Worm (Caenorhabditis elegans): ENCODE measurements around the gene mig-38.

Gene mig-38

DNA sequence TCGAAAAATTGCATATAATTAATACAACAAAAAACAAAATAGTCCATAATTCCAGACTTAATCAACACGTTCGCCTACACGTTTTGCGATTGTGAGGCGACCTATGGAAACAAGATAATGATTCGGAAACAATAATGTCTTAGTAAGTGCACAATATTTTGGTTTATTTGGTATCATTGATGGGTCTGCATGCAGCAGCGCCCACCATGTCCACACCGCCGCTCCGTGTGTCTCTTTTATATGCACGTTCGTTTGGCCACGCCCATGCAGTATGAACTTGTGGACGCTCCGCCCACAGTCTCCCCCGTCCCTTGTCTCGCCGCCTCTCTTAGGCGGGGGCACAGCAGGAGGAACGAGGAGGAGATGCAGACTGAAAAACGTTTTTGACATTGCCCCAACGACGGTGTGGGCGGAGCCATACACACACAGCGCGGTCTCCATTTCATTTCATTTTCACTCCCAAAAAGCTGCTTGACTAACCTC is at the start of gene mig-38:
Gene mig-38 (plus strand): TSS at position 54 of the 483 bp plus-strand sequence.
- peak; percentile 41; the same call in 1 of the 2 replicates for TF ChIP-seq hmg-1.2 (GFP tag; IDR thresholded peaks at IDR 0.05)
- no peak for TF ChIP-seq rcor-1 (GFP tag; IDR thresholded peaks at IDR 0.05)
- TF ChIP-seq sea-2 (GFP tag; IDR thresholded peaks at IDR 0.05): no peak
- no peak for TF ChIP-seq hlh-26 (GFP tag; conservative IDR thresholded peaks at IDR 0.05)
- TF ChIP-seq B0261.1 (tag; optimal IDR thresholded peaks at IDR 0.05): no peak
- TF ChIP-seq cebp-1 (GFP tag; IDR thresholded peaks at IDR 0.05): no peak
- peak; percentile 54 for TF ChIP-seq cebp-1 (tag; optimal IDR thresholded peaks at IDR 0.05)
- TF ChIP-seq Y95B8A.8 (GFP tag; IDR thresholded peaks at IDR 0.05): 0 out of 2 replicates have a peak, but pooled peaks have one; percentile 13
- TF ChIP-seq lin-40 (tag; optimal IDR thresholded peaks at IDR 0.05): peak; percentile 52
- TF ChIP-seq bed-1 (GFP tag; IDR thresholded peaks at IDR 0.05): no peak
- peak; percentile 11 for TF ChIP-seq ceh-27 (GFP tag; optimal IDR thresholded peaks at IDR 0.05)
- peak; percentile 3 for TF ChIP-seq akir-1 (GFP tag; optimal IDR thresholded peaks at IDR 0.05)
- 0 out of 2 replicates have a peak, but pooled peaks have one; percentile 20 for TF ChIP-seq C17E4.6 (GFP tag; IDR thresholded peaks at IDR 0.05)
- TF ChIP-seq chd-7 (tag; optimal IDR thresholded peaks at IDR 0.05): peak; percentile 48
- peak; percentile 48; the same call in 1 of the 2 replicates for TF ChIP-seq mcd-1 (GFP tag; IDR thresholded peaks at IDR 0.05)
- no peak for TF ChIP-seq Y79H2A.3 (GFP tag; conservative IDR thresholded peaks at IDR 0.05)
- TF ChIP-seq C06A6.2 (GFP tag; conservative IDR thresholded peaks at IDR 0.05): no peak
- no peak for TF ChIP-seq snpc-4 (GFP tag; optimal IDR thresholded peaks at IDR 0.05)
- peak in 1 of 4 experiments; percentile 4 for TF ChIP-seq snpc-4 (tag; optimal IDR thresholded peaks at IDR 0.05)
- peak; percentile 10 for TF ChIP-seq tbp1 (GFP tag; optimal IDR thresholded peaks at IDR 0.05)
- peak; percentile 94 for TF ChIP-seq zfh-2 (GFP tag; conservative IDR thresholded peaks at IDR 0.05)
- no peak for TF ChIP-seq zim-3 (tag; optimal IDR thresholded peaks at IDR 0.05)
- TF ChIP-seq madf-3 (GFP tag; IDR thresholded peaks at IDR 0.05): no peak
- TF ChIP-seq attf-5 (GFP tag; optimal IDR thresholded peaks at IDR 0.05): peak; percentile 40
- peak; percentile 47 for TF ChIP-seq repo-1 (tag; optimal IDR thresholded peaks at IDR 0.05)
- peak; percentile 52 for TF ChIP-seq K12H6.12 (tag; optimal IDR thresholded peaks at IDR 0.05)
- peak in 1 of 2 experiments; percentile 10 for TF ChIP-seq let-607 (tag; optimal IDR thresholded peaks at IDR 0.05)
- TF ChIP-seq xnd-1 (tag; optimal IDR thresholded peaks at IDR 0.05): no peak
- TF ChIP-seq gei-17 (GFP tag; optimal IDR thresholded peaks at IDR 0.05): peak; percentile 32
- peak; percentile 55 for TF ChIP-seq dox-1 (GFP tag; IDR thresholded peaks at IDR 0.05)
- TF ChIP-seq atf-7 (tag; optimal IDR thresholded peaks at IDR 0.05): peak; percentile 22
- TF ChIP-seq sptf-2 (GFP tag; optimal IDR thresholded peaks at IDR 0.05): peak; percentile 25
- no peak for TF ChIP-seq die-1 (tag; optimal IDR thresholded peaks at IDR 0.05)
- TF ChIP-seq athp-1 (tag; optimal IDR thresholded peaks at IDR 0.05): peak; percentile 29
- peak; percentile 53 for TF ChIP-seq F23B12.7 (tag; optimal IDR thresholded peaks at IDR 0.05; ENCODE audit: insufficient read depth)
- peak; percentile 22 for TF ChIP-seq somi-1 (GFP tag; optimal IDR thresholded peaks at IDR 0.05)
- peak; percentile 75 for TF ChIP-seq nhr-80 (tag; optimal IDR thresholded peaks at IDR 0.05)
- peak; percentile 89 for TF ChIP-seq ama-1 (optimal IDR thresholded peaks at IDR 0.05)
- TF ChIP-seq ama-1 (GFP tag; optimal IDR thresholded peaks at IDR 0.05): no peak
- TF ChIP-seq F22D6.2 (tag; optimal IDR thresholded peaks at IDR 0.05): no peak
- no peak for TF ChIP-seq mel-28 (tag; optimal IDR thresholded peaks at IDR 0.05; ENCODE audit: borderline replicate concordance)
- TF ChIP-seq ccch-3 (GFP tag; optimal IDR thresholded peaks at IDR 0.05): no peak
